Fruit fly (Drosophila melanogaster) S2 (cell line): Measurements from ENCODE around the gene mRpL1.

Experiments used
- CG8478 ChIP-seq: fragments of >200 bp; optimal IDR thresholded peaks from 2 replicates; lab custom pipeline; 2018
- CTCF ChIP-seq, 2 experiments: fragments of >200 bp; optimal IDR thresholded peaks; 2 replicates each; lab custom pipeline; 2018

DNA sequence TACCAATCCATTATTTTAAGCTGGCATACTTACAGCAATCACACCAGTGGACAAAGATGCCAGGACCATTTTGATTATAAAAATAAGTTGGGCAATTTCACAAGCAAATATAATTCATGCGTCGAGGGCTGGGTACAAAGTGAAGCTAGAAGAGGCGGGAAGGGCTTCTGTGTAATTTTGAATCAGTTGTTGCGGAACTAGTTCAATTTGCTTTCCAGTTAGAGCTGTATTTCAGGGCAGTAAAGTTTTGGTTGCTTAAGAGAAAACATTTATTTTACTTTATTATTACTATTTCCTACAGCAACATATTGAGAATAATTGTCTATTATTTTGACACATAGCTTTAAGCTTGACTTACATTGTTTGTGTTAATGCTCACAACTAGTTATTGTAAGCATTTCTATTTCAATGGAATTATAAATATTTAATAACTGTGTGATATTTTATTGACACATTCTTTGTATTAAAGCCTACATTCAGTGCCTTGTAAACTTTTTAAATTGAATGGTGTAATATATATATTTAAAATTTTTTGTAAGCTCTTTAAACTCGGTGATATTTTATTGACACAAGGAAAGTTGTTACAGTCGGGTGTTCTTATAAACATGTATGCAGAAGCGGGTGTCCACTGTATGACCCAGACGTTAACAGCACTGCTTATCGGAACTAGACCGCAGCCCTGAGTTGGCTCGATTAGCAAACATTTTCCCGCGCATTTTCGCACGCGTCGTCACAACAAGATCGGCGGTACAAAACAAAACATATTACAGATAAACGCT lies 36.7 kb upstream of the mRpL1 start, which contains the start of the genes RPA1 and Mcm2:
- TF ChIP-seq CTCF (optimal IDR thresholded peaks at IDR 0.05; lab: Kevin White, UChicago), result peak in 1 of 2 experiments; percentile 22
- no peak for TF ChIP-seq CG8478 (lab: Kevin White, UChicago)
